Worm (Caenorhabditis elegans): Measurements from ENCODE around the gene K11G9.5.

DNA sequence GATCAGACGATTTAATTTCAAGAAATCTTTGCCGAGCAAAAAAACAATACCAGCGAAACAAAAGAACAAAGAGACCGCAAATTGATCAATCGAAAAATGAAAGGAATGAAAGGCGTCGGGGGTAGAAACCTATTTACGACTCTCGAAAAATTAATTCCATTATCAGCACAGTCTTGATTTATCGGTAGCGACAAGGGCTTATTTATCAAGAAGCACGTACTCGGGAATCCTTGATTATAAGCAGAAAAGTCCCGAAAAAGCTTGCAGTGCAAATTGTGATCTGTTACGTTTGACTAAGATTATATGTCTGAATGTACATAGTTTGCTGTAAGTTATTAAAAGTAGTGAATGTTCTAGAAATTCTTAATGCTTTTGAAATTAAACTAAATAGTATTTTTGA, 21.7 kb downstream of the K11G9.5 start:
- no peak for TF ChIP-seq unc-86 (tag; optimal IDR thresholded peaks at IDR 0.05)
- TF ChIP-seq unc-62 (GFP tag; optimal IDR thresholded peaks at IDR 0.05) = no peak
- no peak for TF ChIP-seq nhr-12 (tag; optimal IDR thresholded peaks at IDR 0.05)
